Worm (Caenorhabditis elegans): Measurements from ENCODE around the gene F19F10.11.

ce11 chrV:7604858-7605257 is 17.4 kb upstream of the F19F10.11 start, which contains the start of gene clec-213:
- TF ChIP-seq hmbx-1 (tag; optimal IDR thresholded peaks at IDR 0.05) (no peak), pes-1 (GFP tag; IDR thresholded peaks at IDR 0.05) (no peak), flt-1 (GFP tag; IDR thresholded peaks at IDR 0.05) (no peak), ama-1 (optimal IDR thresholded peaks at IDR 0.05) (no peak), hmg-4 (GFP tag; optimal IDR thresholded peaks at IDR 0.05) (no peak), ceh-13 (GFP tag; optimal IDR thresholded peaks at IDR 0.05) (no peak), aly-1 (tag; optimal IDR thresholded peaks at IDR 0.05) (no peak), F13C5.2 (tag; optimal IDR thresholded peaks at IDR 0.05) (no peak), ets-7 (tag; optimal IDR thresholded peaks at IDR 0.05) (no peak), tbx-37 (GFP tag; conservative IDR thresholded peaks at IDR 0.05) (no peak), scrt-1 (GFP tag; IDR thresholded peaks at IDR 0.05) (no peak)
